Worm (Caenorhabditis elegans) whole organism, L1 larva: ENCODE data around the gene mksr-2.

Experiments used
- ceh-82 ChIP-seq, 3 experiments: fragments of 150-350 bp in 1 of 3; sonication (generic microtip) in 2 of 3; optimal IDR thresholded peaks; 2 replicates each; lab custom pipeline; 2014 to 2017; ENCODE audit warnings: missing biosample characterization in 3 of 3, missing genetic modification characterization in 3 of 3
- ceh-88 ChIP-seq: fragments of 200-800 bp; sonication (Bioruptor generic); IDR thresholded peaks from 2 replicates; pipeline ENCODE4 v1.3.6; 2022; ENCODE audit warnings: missing genetic modification characterization, missing compliant biosample characterization
- fkh-10 ChIP-seq: sonication (generic microtip); optimal IDR thresholded peaks from 2 replicates; lab custom pipeline; 2017; ENCODE audit warnings: missing biosample characterization, missing genetic modification reagents, missing genetic modification characterization
- mdl-1 ChIP-seq, 2 experiments: fragments of 150-350 bp; optimal IDR thresholded peaks; 2 replicates each; lab custom pipeline; 2014 to 2017; ENCODE audit warnings: missing biosample characterization in 2 of 2, missing genetic modification characterization in 2 of 2, inconsistent platforms in 1 of 2
- nhr-11 ChIP-seq: fragments of 150-350 bp; optimal IDR thresholded peaks from 2 replicates; lab custom pipeline; 2014; ENCODE audit warnings: missing biosample characterization, missing genetic modification characterization
- nhr-28 ChIP-seq: fragments of 150-350 bp; optimal IDR thresholded peaks from 2 replicates; lab custom pipeline; 2014; ENCODE audit warnings: missing biosample characterization, missing genetic modification characterization

DNA sequence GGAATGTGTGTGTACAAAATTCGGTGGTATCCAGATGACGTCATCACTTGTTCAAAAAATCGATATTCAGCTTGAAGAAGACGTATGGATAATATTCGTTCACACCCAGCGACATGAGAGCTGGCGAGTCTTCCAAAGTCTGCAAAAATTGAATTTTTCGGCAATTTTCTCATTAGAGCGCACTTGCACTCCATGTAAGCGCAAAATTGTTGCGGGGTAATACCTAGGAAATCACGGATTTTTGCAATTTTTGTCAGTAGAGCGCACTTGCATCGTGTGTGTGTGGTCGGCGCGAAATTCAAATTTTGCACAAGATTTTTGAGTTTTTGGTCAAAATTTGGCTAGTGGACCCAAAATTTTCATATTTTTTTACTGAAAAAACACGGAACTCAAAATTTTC is 1.9 kb upstream of the mksr-2 start:
- TF ChIP-seq fkh-10 (GFP tag; lab: Kevin White, UChicago): no peak
- no peak for TF ChIP-seq ceh-82 (tag; optimal IDR thresholded peaks at IDR 0.05; lab: Kevin White, UChicago)
- TF ChIP-seq nhr-11 (tag; lab: Kevin White, UChicago): no peak
- no peak for TF ChIP-seq ceh-88 (GFP tag; lab: Robert Waterston, UW)
- TF ChIP-seq mdl-1 (tag; optimal IDR thresholded peaks at IDR 0.05; lab: Kevin White, UChicago): no peak
- no peak for TF ChIP-seq nhr-28 (tag; lab: Kevin White, UChicago)
